Worm (Caenorhabditis elegans): ENCODE data around the gene ZK1098.6.

ZK1098.6 gene

ce11 chrIII:9509764-9510370, 17.1 kb upstream of the ZK1098.6 start:
- TF ChIP-seq unc-42 (tag; optimal IDR thresholded peaks at IDR 0.05): peak; percentile 81
- TF ChIP-seq pha-2 (tag; optimal IDR thresholded peaks at IDR 0.05): no peak
- TF ChIP-seq ceh-34 (tag; optimal IDR thresholded peaks at IDR 0.05): peak; percentile 11

ce11 chrIII:9511055-9511520, 15.9 kb upstream of the ZK1098.6 start, which contains the start of gene F55H2.5:
Gene F55H2.5, plus strand, starts transcription at chrIII:9511470.
- TF ChIP-seq Y22D7AL.16 (tag; optimal IDR thresholded peaks at IDR 0.05): no peak
- no peak for TF ChIP-seq nfya-1 (tag; optimal IDR thresholded peaks at IDR 0.05)

ce11 chrIII:9511660-9512059, 15.3 kb upstream of the ZK1098.6 start:
- TF ChIP-seq odd-2 (tag; optimal IDR thresholded peaks at IDR 0.05) (no peak), unc-3 (GFP tag; conservative IDR thresholded peaks at IDR 0.05) (no peak), unc-3 (tag; optimal IDR thresholded peaks at IDR 0.05) (no peak), ceh-19 (GFP tag; optimal IDR thresholded peaks at IDR 0.05) (no peak), pqm-1 (tag; optimal IDR thresholded peaks at IDR 0.05) (no peak), K09A11.1 (tag; optimal IDR thresholded peaks at IDR 0.05; ENCODE audit: insufficient read depth) (no peak), dmd-4 (tag; optimal IDR thresholded peaks at IDR 0.05; ENCODE audit: borderline replicate concordance) (no peak), che-1 (tag; optimal IDR thresholded peaks at IDR 0.05) (no peak), nhr-11 (tag; optimal IDR thresholded peaks at IDR 0.05) (no peak), unc-55 (GFP tag; optimal IDR thresholded peaks at IDR 0.05) (no peak), ztf-16 (tag; optimal IDR thresholded peaks at IDR 0.05) (no peak), ceh-18 (tag; optimal IDR thresholded peaks at IDR 0.05) (no peak), C38D4.7 (GFP tag; optimal IDR thresholded peaks at IDR 0.05) (no peak), sdc-2 (tag; optimal IDR thresholded peaks at IDR 0.05) (no peak), npax-4 (tag; optimal IDR thresholded peaks at IDR 0.05) (no peak), ref-2 (tag; optimal IDR thresholded peaks at IDR 0.05) (no peak)

ce11 chrIII:9513006-9513405, 13.9 kb upstream of the ZK1098.6 start:
- TF ChIP-seq F13H6.1 (tag; optimal IDR thresholded peaks at IDR 0.05) (no peak), eyg-1 (tag; optimal IDR thresholded peaks at IDR 0.05) (no peak)

- TF ChIP-seq hlh-8 (tag; optimal IDR thresholded peaks at IDR 0.05) (no peak), madf-2 (tag; optimal IDR thresholded peaks at IDR 0.05) (no peak)
Measured at ce11 chrIII:9513569-9513968, 13.4 kb upstream of the ZK1098.6 start, which contains the start of gene F55H2.8. Gene F55H2.8, plus strand, starts transcription at chrIII:9513869.

- TF ChIP-seq ceh-2 (tag; optimal IDR thresholded peaks at IDR 0.05): no peak
- TF ChIP-seq tbx-7 (tag; optimal IDR thresholded peaks at IDR 0.05): no peak
- TF ChIP-seq ceh-45 (GFP tag; IDR thresholded peaks at IDR 0.05): no peak
- TF ChIP-seq che-1 (tag; optimal IDR thresholded peaks at IDR 0.05): no peak
- TF ChIP-seq pha-4 (tag; optimal IDR thresholded peaks at IDR 0.05): no peak
- no peak for TF ChIP-seq T23F11.4 (GFP tag; optimal IDR thresholded peaks at IDR 0.05)
- no peak for TF ChIP-seq gmeb-2 (tag; optimal IDR thresholded peaks at IDR 0.05)
- no peak for TF ChIP-seq C08G9.2 (tag; optimal IDR thresholded peaks at IDR 0.05)
- TF ChIP-seq pax-1 (tag; optimal IDR thresholded peaks at IDR 0.05): no peak
- TF ChIP-seq lin-11 (tag; optimal IDR thresholded peaks at IDR 0.05): no peak
- TF ChIP-seq nhr-232 (tag; optimal IDR thresholded peaks at IDR 0.05): no peak
- TF ChIP-seq unc-42 (tag; optimal IDR thresholded peaks at IDR 0.05): no peak
- no peak for TF ChIP-seq F13H6.1 (tag; optimal IDR thresholded peaks at IDR 0.05)
- TF ChIP-seq pqm-1 (tag; optimal IDR thresholded peaks at IDR 0.05): no peak
- no peak for TF ChIP-seq zip-5 (tag; optimal IDR thresholded peaks at IDR 0.05)
- no peak for TF ChIP-seq ceh-24 (tag; optimal IDR thresholded peaks at IDR 0.05)
- TF ChIP-seq pha-2 (tag; optimal IDR thresholded peaks at IDR 0.05): no peak
Measured at ce11 chrIII:9516148-9516547, 10.8 kb upstream of the ZK1098.6 start, which contains the start of gene F55H2.7. Gene F55H2.7, minus strand, starts transcription at chrIII:9516248.

Data from whole organism, late embryonic.